Worm (Caenorhabditis elegans): Measurements from ENCODE around the gene F20E11.18.

- TF ChIP-seq nhr-12 (tag; optimal IDR thresholded peaks at IDR 0.05): no peak
- TF ChIP-seq unc-62 (GFP tag; optimal IDR thresholded peaks at IDR 0.05): no peak
- TF ChIP-seq ztf-11 (tag; optimal IDR thresholded peaks at IDR 0.05): no peak
- no peak for TF ChIP-seq tbx-8 (GFP tag; optimal IDR thresholded peaks at IDR 0.05)
- no peak for TF ChIP-seq ceh-39 (tag; optimal IDR thresholded peaks at IDR 0.05)
- no peak for TF ChIP-seq mls-2 (tag; optimal IDR thresholded peaks at IDR 0.05)
These were observed 35.2 kb upstream of the F20E11.18 start, which contains the start of gene srh-235 for ce11 chrV:17471564-17471963.

Measured in whole organism, mixed stage, embryonic.